Worm (Caenorhabditis elegans): ENCODE results near the gene nep-25.

Gene nep-25

DNA sequence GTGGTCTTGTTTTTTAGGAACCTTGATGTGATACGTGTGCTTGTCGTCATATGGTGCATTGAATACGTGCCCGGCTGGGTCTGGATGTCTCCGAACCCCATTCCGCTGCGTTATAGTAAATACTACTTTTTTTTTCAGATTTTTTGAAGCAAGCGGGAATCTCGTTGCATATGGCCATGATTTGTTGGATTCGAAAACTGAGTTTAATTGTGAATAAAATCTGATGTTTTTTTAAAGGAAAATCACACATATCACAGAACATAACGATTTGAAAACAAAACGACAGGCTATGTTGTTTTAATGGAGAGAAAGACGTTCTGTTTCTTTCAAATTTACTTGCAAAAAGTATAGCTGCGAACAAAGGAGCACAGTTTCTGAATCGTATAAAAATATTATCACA is 3.4 kb downstream of the nep-25 start, which contains the start of the genes ZK1248.17 and H41C03.3:
TSS of gene ZK1248.17 (minus strand) at position 101 of the 400 bp plus-strand sequence.
TSS of gene H41C03.3 (plus strand) at position 337 of the 400 bp plus-strand sequence.
- TF ChIP-seq nhr-11 (tag; optimal IDR thresholded peaks at IDR 0.05) (no peak), crh-2 (tag; optimal IDR thresholded peaks at IDR 0.05) (no peak), lin-11 (tag; optimal IDR thresholded peaks at IDR 0.05) (no peak), sem-4 (tag; optimal IDR thresholded peaks at IDR 0.05) (no peak), nhr-21 (tag; optimal IDR thresholded peaks at IDR 0.05) (no peak), nhr-129 (tag; optimal IDR thresholded peaks at IDR 0.05) (no peak), ztf-11 (tag; optimal IDR thresholded peaks at IDR 0.05) (no peak)

DNA sequence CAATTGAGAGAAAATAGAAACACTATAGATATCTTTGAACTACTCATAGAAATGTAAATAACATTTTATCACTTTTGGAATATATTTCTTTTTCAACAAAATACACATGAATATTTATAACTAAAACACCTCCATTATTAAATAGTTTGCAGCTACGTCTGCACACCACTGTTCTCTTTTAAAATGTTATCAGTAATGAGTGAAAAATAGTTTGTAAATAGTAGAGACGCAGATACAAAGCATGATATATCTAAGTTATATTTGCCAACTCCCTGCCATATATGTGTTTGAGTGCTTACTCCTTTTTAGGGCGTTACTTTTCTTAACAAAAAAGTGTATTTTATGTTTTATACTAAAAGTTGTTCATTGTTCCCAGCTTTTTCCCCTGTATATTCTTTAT is 4.1 kb downstream of the nep-25 start:
- TF ChIP-seq fos-1 (tag; optimal IDR thresholded peaks at IDR 0.05) (peak; percentile 25), egl-27 (tag; optimal IDR thresholded peaks at IDR 0.05) (no peak)

DNA sequence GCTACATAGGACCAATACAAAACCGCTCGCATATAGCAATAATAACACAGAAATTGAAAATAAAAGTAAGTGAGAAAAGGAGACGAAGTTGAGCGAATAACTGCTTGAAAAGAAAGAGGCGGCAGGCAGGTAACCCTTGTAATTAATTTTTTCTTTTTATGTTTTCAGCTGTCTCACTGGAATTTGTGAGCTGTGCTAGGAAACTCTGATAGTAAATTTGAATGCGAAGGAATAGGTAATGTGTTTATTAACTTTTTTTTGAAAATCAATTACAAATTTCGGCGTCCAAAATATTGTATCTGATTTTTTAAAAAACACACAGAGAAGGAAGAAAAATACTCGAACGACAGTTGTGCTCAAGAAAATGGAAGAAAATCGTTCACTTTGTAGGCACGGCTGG is 10.0 kb downstream of the nep-25 start, which contains the start of gene H41C03.2:
TSS of gene H41C03.2 (minus strand) at position 101 of the 400 bp plus-strand sequence.
- no peak for TF ChIP-seq crh-2 (tag; optimal IDR thresholded peaks at IDR 0.05)

DNA sequence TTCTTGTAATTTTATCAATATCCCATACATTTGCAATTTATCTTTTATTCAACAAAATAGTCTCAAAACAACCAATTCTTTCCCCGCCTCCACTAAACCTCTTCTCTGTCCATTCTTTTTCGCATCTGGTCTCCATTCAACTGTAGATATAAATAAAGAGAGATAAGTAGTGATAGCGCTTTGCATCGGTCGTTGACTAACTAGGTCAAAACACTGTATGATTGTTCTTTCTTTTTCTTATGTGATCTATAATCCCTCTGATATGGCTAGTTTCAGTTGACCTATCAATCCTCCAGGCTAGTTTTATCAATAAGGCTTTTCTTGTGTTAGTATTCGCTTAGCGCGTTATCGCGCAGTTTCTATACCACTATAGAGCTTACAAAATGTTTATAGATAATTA is 11.2 kb downstream of the nep-25 start:
- TF ChIP-seq ztf-4 (tag; optimal IDR thresholded peaks at IDR 0.05) (no peak), sma-3 (GFP tag; optimal IDR thresholded peaks at IDR 0.05) (peak; percentile 16), mab-5 (tag; optimal IDR thresholded peaks at IDR 0.05) (no peak), nhr-21 (tag; optimal IDR thresholded peaks at IDR 0.05) (peak; percentile 60), egl-27 (tag; optimal IDR thresholded peaks at IDR 0.05) (peak; percentile 30), sma-9 (GFP tag; optimal IDR thresholded peaks at IDR 0.05) (peak; percentile 18), sma-9 (tag; optimal IDR thresholded peaks at IDR 0.05) (no peak), blmp-1 (tag; optimal IDR thresholded peaks at IDR 0.05; ENCODE audit: insufficient read depth) (peak; percentile 28)

DNA sequence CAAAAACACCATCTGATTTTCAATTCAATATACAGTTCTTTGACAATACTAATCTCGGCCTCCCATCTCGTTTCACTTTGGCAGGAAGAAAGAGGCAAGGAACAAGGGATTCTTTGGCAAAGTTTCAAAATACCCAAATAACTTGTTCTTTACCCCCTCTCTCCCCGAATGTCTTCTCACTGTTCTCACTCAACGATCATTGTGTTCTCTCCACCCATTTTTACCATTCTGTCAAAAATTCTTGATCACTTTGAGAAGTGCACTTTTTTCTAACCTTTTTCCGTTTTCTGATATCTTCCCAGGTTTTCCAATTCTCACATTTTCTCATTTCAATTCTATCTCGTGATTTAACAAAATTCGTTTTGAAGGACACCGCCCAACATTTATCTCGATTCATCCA is 12.1 kb downstream of the nep-25 start, which contains the start of gene H41C03.1:
TSS of gene H41C03.1 (plus strand) at position 301 of the 400 bp plus-strand sequence.
- no peak for TF ChIP-seq ztf-1 (GFP tag; conservative IDR thresholded peaks at IDR 0.05)
- no peak for TF ChIP-seq nhr-11 (tag; optimal IDR thresholded peaks at IDR 0.05)
- no peak for TF ChIP-seq fos-1 (tag; optimal IDR thresholded peaks at IDR 0.05)
- no peak for TF ChIP-seq lin-13 (GFP tag; optimal IDR thresholded peaks at IDR 0.05)
- no peak for TF ChIP-seq ceh-16 (tag; optimal IDR thresholded peaks at IDR 0.05)
- TF ChIP-seq nhr-12 (tag; optimal IDR thresholded peaks at IDR 0.05) = no peak

DNA sequence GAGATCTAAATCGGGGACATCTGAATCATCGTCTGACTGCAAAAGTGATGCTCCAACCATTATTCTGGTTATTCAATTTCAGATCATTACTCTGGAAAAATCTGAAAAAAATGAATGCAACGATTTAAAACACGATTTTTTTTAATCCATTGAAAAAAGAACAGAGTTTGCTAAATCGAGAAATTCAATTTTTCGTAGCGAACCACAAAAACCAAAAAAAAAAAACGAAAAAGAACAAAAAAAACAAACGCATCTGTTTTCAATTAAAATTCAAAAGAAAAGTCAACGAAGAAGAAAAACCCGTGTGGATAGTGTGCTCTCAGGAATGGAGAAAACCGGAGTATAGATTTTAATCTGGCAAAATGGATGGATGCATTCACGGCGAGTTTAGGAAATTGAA is 16.3 kb downstream of the nep-25 start, which contains the start of gene F55C12.4:
TSS of gene F55C12.4 (minus strand) at position 101 of the 400 bp plus-strand sequence.
- TF ChIP-seq nhr-25 (tag; optimal IDR thresholded peaks at IDR 0.05) (no peak), elt-3 (tag; optimal IDR thresholded peaks at IDR 0.05) (no peak), peb-1 (tag; optimal IDR thresholded peaks at IDR 0.05) (no peak), F13H6.1 (tag; optimal IDR thresholded peaks at IDR 0.05) (no peak), crh-2 (tag; optimal IDR thresholded peaks at IDR 0.05) (no peak), skn-1 (tag; optimal IDR thresholded peaks at IDR 0.05) (no peak), ceh-16 (tag; optimal IDR thresholded peaks at IDR 0.05) (no peak), nhr-23 (tag; optimal IDR thresholded peaks at IDR 0.05) (no peak), gmeb-1 (tag; optimal IDR thresholded peaks at IDR 0.05) (no peak), lin-11 (tag; optimal IDR thresholded peaks at IDR 0.05) (no peak), nhr-11 (tag; optimal IDR thresholded peaks at IDR 0.05) (no peak), ztf-4 (tag; optimal IDR thresholded peaks at IDR 0.05) (no peak), ztf-1 (GFP tag; conservative IDR thresholded peaks at IDR 0.05) (no peak), unc-62 (GFP tag; optimal IDR thresholded peaks at IDR 0.05) (no peak)

DNA sequence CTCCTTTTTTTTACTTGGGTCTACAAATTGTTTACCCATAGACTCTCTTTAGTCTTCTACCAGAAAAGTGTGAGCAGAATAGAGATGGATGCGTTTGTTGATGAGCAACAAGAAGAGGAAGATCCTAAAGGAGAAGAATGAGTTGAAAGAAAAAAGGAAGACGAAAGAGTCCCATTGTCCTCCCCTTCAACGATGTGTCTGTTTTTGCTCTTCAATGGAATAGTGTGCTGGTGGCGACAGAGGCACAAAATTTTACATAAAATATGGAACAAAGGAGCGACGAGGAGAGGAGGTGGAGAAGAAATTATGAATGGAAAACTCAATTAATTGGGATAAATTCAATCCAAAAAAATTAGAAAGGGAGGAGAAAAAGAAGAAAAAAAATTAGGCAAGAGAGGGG is 18.6 kb downstream of the nep-25 start:
- TF ChIP-seq egl-27 (tag; optimal IDR thresholded peaks at IDR 0.05) = no peak
- TF ChIP-seq C34F6.9 (tag; optimal IDR thresholded peaks at IDR 0.05) = no peak
- no peak for TF ChIP-seq nhr-25 (tag; optimal IDR thresholded peaks at IDR 0.05)
- no peak for TF ChIP-seq lsy-2 (tag; optimal IDR thresholded peaks at IDR 0.05)

Measured in whole organism, L2 larva.